Worm (Caenorhabditis elegans): Measurements from ENCODE around the gene Y55F3BL.4.
A peak's percentile ranks its signal among the peaks of the same experiment; 100 is the strongest.

- TF ChIP-seq lin-32 (GFP tag; optimal IDR thresholded peaks at IDR 0.05) (no peak), nhr-28 (tag; optimal IDR thresholded peaks at IDR 0.05) (no peak), mep-1 (tag; optimal IDR thresholded peaks at IDR 0.05) (no peak), sptf-1 (tag; optimal IDR thresholded peaks at IDR 0.05) (peak; percentile 3), ces-1 (GFP tag; optimal IDR thresholded peaks at IDR 0.05) (no peak), nhr-12 (tag; optimal IDR thresholded peaks at IDR 0.05) (no peak), snpc-4 (tag; optimal IDR thresholded peaks at IDR 0.05) (no peak), lsy-2 (tag; optimal IDR thresholded peaks at IDR 0.05) (no peak), pha-4 (tag; optimal IDR thresholded peaks at IDR 0.05) (no peak), drap-1 (GFP tag; optimal IDR thresholded peaks at IDR 0.05) (no peak), ceh-39 (tag; optimal IDR thresholded peaks at IDR 0.05) (no peak), ceh-83 (GFP tag; optimal IDR thresholded peaks at IDR 0.05) (no peak), nhr-237 (tag; optimal IDR thresholded peaks at IDR 0.05) (no peak), ztf-11 (tag; optimal IDR thresholded peaks at IDR 0.05) (no peak)
These were observed 32.0 kb upstream of the Y55F3BL.4 start, which contains the start of gene mrpl-2 for ce11 chrIV:772931-773330.
